Fruit fly (Drosophila melanogaster) whole organism, pupa: ENCODE data around the gene OtopLa.

Source experiments
- CG10348 ChIP-seq: fragments of 200-800 bp; sonication (Bioruptor generic); IDR thresholded peaks from 2 replicates; pipeline ENCODE4 v1.3.6; 2022; ENCODE audit warnings: missing biosample characterization, missing genetic modification characterization
- CG17806 ChIP-seq: fragments of 200-800 bp; sonication (Bioruptor generic); optimal IDR thresholded peaks from 2 replicates; lab custom pipeline; 2018; ENCODE audit warnings: missing biosample characterization, mild to moderate bottlenecking, missing genetic modification characterization, moderate library complexity
- CG4496 ChIP-seq: fragments of 200-800 bp; sonication (Bioruptor generic); IDR thresholded peaks from 3 replicates; pipeline ENCODE4 v1.3.6; 2022; ENCODE audit warnings: missing biosample characterization, missing genetic modification characterization
- Snoo ChIP-seq: fragments of 200-800 bp; sonication (Bioruptor generic); optimal IDR thresholded peaks from 3 replicates; lab custom pipeline; 2017; ENCODE audit warnings: missing biosample characterization, mild to moderate bottlenecking, missing genetic modification characterization, inconsistent platforms
- fd96Ca ChIP-seq: fragments of 200-800 bp; sonication (Bioruptor generic); IDR thresholded peaks from 3 replicates; pipeline ENCODE4 v1.3.6; 2022; ENCODE audit warnings: missing biosample characterization, missing genetic modification characterization

Gene OtopLa

dm6 chrX:5579484-5579883 lies 68.8 kb downstream of the OtopLa start:
- TF ChIP-seq Snoo (tag; lab: Kevin White, UChicago) (no peak), CG17806 (tag; lab: Kevin White, UChicago) (no peak), fd96Ca (no peak), CG4496 (GFP tag; lab: Robert Waterston, UW) (no peak), CG10348 (no peak)
- TF ChIP-seq, all 21 proteins: peak for 0
